Fruit fly (Drosophila melanogaster): Measurements from ENCODE around the gene Usp47.

Gene Usp47

dm6 chr3L:5751740-5752579 lies 813 bp upstream of the Usp47 start, which contains the start of gene DnaJ-1 (continued):
- peak; percentile 41 for TF ChIP-seq caup (GFP tag; optimal IDR thresholded peaks at IDR 0.05; ENCODE audit: severe bottlenecking)
- peak; percentile 95 for TF ChIP-seq CG42726 (GFP tag; IDR thresholded peaks at IDR 0.05; ENCODE audit: partially characterized antibody)
- TF ChIP-seq CG17186 (GFP tag; optimal IDR thresholded peaks at IDR 0.05), result peak; percentile 42
- peak; percentile 61 for TF ChIP-seq Hmr (GFP tag; optimal IDR thresholded peaks at IDR 0.05)
- peak; percentile 85 for TF ChIP-seq Ets97D (GFP tag; optimal IDR thresholded peaks at IDR 0.05)
- peak; percentile 10 for TF ChIP-seq Max (GFP tag; optimal IDR thresholded peaks at IDR 0.05)
- TF ChIP-seq Ets65A (GFP tag), result peak; percentile 96
- peak; percentile 52 for TF ChIP-seq kni (GFP tag; optimal IDR thresholded peaks at IDR 0.05)
- TF ChIP-seq CG15011 (GFP tag; optimal IDR thresholded peaks at IDR 0.05), result peak; percentile 20
- TF ChIP-seq grn (GFP tag; optimal IDR thresholded peaks at IDR 0.05), result peak; percentile 68
- TF ChIP-seq bsh (GFP tag; optimal IDR thresholded peaks at IDR 0.05), result peak; percentile 19 to 20
- no peak for TF ChIP-seq CG6683 (GFP tag; optimal IDR thresholded peaks at IDR 0.05)
- TF ChIP-seq MESR4 (GFP tag; optimal IDR thresholded peaks at IDR 0.05), result peak; percentile 84
- no peak for TF ChIP-seq CG18011 (GFP tag; optimal IDR thresholded peaks at IDR 0.05)
- TF ChIP-seq cwo (GFP tag; optimal IDR thresholded peaks at IDR 0.05), result peak; percentile 19
- TF ChIP-seq oc (tag; optimal IDR thresholded peaks at IDR 0.05), result no peak
- peak; percentile 13 for TF ChIP-seq Nf-YC (tag; optimal IDR thresholded peaks at IDR 0.05)
- peak; percentile 59 for TF ChIP-seq onecut (GFP tag; IDR thresholded peaks at IDR 0.05)
- peak; percentile 98 for TF ChIP-seq CG2116 (GFP tag; optimal IDR thresholded peaks at IDR 0.05)
- TF ChIP-seq gro (GFP tag; optimal IDR thresholded peaks at IDR 0.05), result peak; percentile 76
- peak; percentile 51 for TF ChIP-seq abd-A (tag; optimal IDR thresholded peaks at IDR 0.05)
- TF ChIP-seq CG13287 (GFP tag; IDR thresholded peaks at IDR 0.05; ENCODE audit: partially characterized antibody), result peak; percentile 98
- peak; percentile 76 for TF ChIP-seq CG17385 (GFP tag; optimal IDR thresholded peaks at IDR 0.05)
- peak; percentile 18 for TF ChIP-seq CG9727 (GFP tag; optimal IDR thresholded peaks at IDR 0.05)
- TF ChIP-seq amos (GFP tag; IDR thresholded peaks at IDR 0.05; ENCODE audit: partially characterized antibody), result peak; percentile 98
- no peak for TF ChIP-seq Kr (GFP tag; optimal IDR thresholded peaks at IDR 0.05)
- TF ChIP-seq CG4707 (GFP tag; optimal IDR thresholded peaks at IDR 0.05), result peak; percentile 57
- TF ChIP-seq rib (GFP tag; IDR thresholded peaks at IDR 0.05), result no peak
- peak; percentile 54 for TF ChIP-seq CG1529 (GFP tag; optimal IDR thresholded peaks at IDR 0.05)
- TF ChIP-seq sqz (GFP tag; optimal IDR thresholded peaks at IDR 0.05), result peak; percentile 24
- peak; percentile 27 for TF ChIP-seq CG10979 (tag; optimal IDR thresholded peaks at IDR 0.05)
- TF ChIP-seq run (tag; optimal IDR thresholded peaks at IDR 0.05), result no peak
- TF ChIP-seq CG13624 (GFP tag; optimal IDR thresholded peaks at IDR 0.05), result peak; percentile 22
- TF ChIP-seq BEAF-32 (GFP tag; optimal IDR thresholded peaks at IDR 0.05), result peak; percentile 98
- peak; percentile 37 for TF ChIP-seq Dek (tag; optimal IDR thresholded peaks at IDR 0.05)
- peak; percentile 85 for TF ChIP-seq ato (GFP tag; IDR thresholded peaks at IDR 0.05; ENCODE audit: partially characterized antibody)
- TF ChIP-seq CG11723 (GFP tag; optimal IDR thresholded peaks at IDR 0.05), result no peak
- TF ChIP-seq Atf3 (GFP tag; optimal IDR thresholded peaks at IDR 0.05), result no peak
- no peak for TF ChIP-seq CG8944 (GFP tag; optimal IDR thresholded peaks at IDR 0.05)
- TF ChIP-seq Hey (tag; optimal IDR thresholded peaks at IDR 0.05), result peak; percentile 24
- peak; percentile 98 for TF ChIP-seq inv (GFP tag; IDR thresholded peaks at IDR 0.05; ENCODE audit: partially characterized antibody)
- no peak for TF ChIP-seq slbo (GFP tag; IDR thresholded peaks at IDR 0.05)
- TF ChIP-seq CG15269 (tag; optimal IDR thresholded peaks at IDR 0.05), result peak; percentile 41
- TF ChIP-seq Deaf1 (tag; optimal IDR thresholded peaks at IDR 0.05), result peak; percentile 90
- TF ChIP-seq MTF-1 (GFP tag; optimal IDR thresholded peaks at IDR 0.05; ENCODE audit: borderline replicate concordance), result peak; percentile 42
- TF ChIP-seq CG12299 (tag; optimal IDR thresholded peaks at IDR 0.05), result peak; percentile 37
- TF ChIP-seq CG6654 (GFP tag; optimal IDR thresholded peaks at IDR 0.05), result no peak

Data from whole organism, embryonic.